Fruit fly (Drosophila melanogaster): Measurements from ENCODE around the gene eff.

DNA sequence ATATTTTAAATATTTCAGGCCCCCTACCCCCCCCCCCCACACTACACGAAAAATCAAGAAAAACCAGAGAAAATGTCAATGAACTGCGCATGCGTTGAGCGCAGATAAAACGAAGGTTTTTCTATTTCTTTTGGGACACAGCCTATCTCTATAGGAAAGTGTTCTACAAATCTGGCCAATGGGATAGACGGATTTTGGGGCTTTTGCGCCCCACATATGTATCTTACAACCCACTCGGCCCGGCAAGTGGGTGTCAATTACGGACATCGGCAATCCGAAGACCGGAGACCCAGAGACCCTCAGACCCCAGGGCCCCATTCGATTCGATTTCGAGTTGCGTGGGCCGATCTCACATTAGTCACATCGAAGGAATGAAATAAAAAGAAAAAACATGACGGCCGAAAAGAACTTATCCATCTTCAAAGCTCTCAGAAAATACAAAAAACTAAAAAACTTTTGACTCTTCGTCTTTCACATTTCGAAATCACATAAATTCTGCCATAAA, 31.6 kb downstream of the eff start:
- TF ChIP-seq Ets96B (tag; optimal IDR thresholded peaks at IDR 0.05) (no peak), cyc (GFP tag; optimal IDR thresholded peaks at IDR 0.05) (no peak), CG15336 (GFP tag; IDR thresholded peaks at IDR 0.05) (no peak), CG3919 (GFP tag; optimal IDR thresholded peaks at IDR 0.05) (no peak), CG31627 (GFP tag; optimal IDR thresholded peaks at IDR 0.05) (no peak), achi (GFP tag; optimal IDR thresholded peaks at IDR 0.05) (no peak), CG10669 (GFP tag; optimal IDR thresholded peaks at IDR 0.05) (no peak), CG32006 (GFP tag; optimal IDR thresholded peaks at IDR 0.05) (no peak)
